Fruit fly (Drosophila melanogaster): ENCODE data around the gene Rsod.

- no peak for TF ChIP-seq CG7045 (GFP tag; optimal IDR thresholded peaks at IDR 0.05)
- TF ChIP-seq CG1620 (GFP tag; optimal IDR thresholded peaks at IDR 0.05): no peak
- no peak for TF ChIP-seq Clk (GFP tag; optimal IDR thresholded peaks at IDR 0.05)
- TF ChIP-seq Hr96 (GFP tag; optimal IDR thresholded peaks at IDR 0.05): no peak
- no peak for TF ChIP-seq CG14711 (tag; optimal IDR thresholded peaks at IDR 0.05)
- no peak for TF ChIP-seq toe (GFP tag; optimal IDR thresholded peaks at IDR 0.05)
- no peak for TF ChIP-seq cic (GFP tag; optimal IDR thresholded peaks at IDR 0.05)
- TF ChIP-seq kay (GFP tag; ENCODE audit: borderline replicate concordance): no peak
- no peak for TF ChIP-seq pad (GFP tag; optimal IDR thresholded peaks at IDR 0.05)
Observed at dm6 chr3R:30183872-30184271, 12.9 kb upstream of the Rsod start.

Measured in whole organism, adult.